Worm (Caenorhabditis elegans): ENCODE measurements around the gene srx-90.
A peak's percentile ranks its signal among the peaks of the same experiment; 100 is the strongest.

srx-90 gene

DNA sequence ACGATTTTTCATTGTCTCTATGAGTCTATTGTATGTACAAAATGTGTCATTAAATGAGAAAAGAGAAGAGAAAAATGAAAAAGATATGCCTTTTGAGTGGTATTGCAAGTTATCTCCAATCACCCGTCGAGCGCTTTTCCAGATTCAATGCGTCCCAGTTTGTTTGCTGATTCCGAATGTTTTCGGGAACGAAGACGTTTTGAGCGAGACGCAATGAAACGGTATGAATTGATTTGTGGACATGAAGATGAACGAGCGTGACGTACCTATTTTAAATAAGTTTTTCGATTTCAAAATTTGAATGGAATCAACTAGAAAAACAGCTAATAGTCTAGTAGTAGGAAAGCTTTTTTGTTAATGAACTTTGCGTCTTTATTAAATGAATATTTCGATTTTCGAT lies 35.9 kb downstream of the srx-90 start:
- TF ChIP-seq nhr-43 (tag; optimal IDR thresholded peaks at IDR 0.05; ENCODE audit: poor library complexity, severe bottlenecking) = peak; percentile 30
- peak; percentile 84 for TF ChIP-seq nhr-25 (tag; optimal IDR thresholded peaks at IDR 0.05)
- TF ChIP-seq egl-27 (tag; optimal IDR thresholded peaks at IDR 0.05) = no peak
- no peak for TF ChIP-seq lsy-12 (tag; optimal IDR thresholded peaks at IDR 0.05)
- no peak for TF ChIP-seq sea-2 (GFP tag; optimal IDR thresholded peaks at IDR 0.05)
- TF ChIP-seq elt-1 (tag; optimal IDR thresholded peaks at IDR 0.05) = no peak
- TF ChIP-seq lin-39 (tag; optimal IDR thresholded peaks at IDR 0.05) = no peak
- TF ChIP-seq nhr-23 (tag; optimal IDR thresholded peaks at IDR 0.05) = no peak
- peak; percentile 30 for TF ChIP-seq nfya-1 (tag; optimal IDR thresholded peaks at IDR 0.05; ENCODE audit: insufficient read depth)
- peak; percentile 87 for TF ChIP-seq ama-1 (optimal IDR thresholded peaks at IDR 0.05)
- TF ChIP-seq elt-3 (tag; optimal IDR thresholded peaks at IDR 0.05) = peak in 1 of 3 experiments; percentile 48

DNA sequence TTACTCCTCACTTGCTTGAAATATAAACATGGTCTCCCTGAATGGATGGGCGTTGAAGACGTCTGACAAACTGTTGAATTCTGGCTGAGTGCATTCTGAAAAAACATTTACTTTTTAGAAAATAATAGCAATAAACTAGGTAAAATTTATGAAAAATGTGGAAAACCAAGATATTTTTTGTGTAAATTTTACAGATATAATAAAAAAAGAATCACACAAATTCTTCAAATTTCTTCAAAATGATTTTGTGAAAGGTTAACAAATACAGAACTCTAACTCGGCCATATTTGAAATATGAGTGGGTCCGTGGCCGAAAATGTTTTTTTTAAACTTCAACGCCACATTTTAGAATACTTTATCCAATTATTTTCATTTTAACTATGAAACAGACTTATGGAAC lies 37.2 kb downstream of the srx-90 start, which contains the start of gene glb-15:
TSS of gene glb-15 (minus strand) at position 101 of the 400 bp plus-strand sequence.
- no peak for TF ChIP-seq nhr-43 (tag; optimal IDR thresholded peaks at IDR 0.05; ENCODE audit: poor library complexity, severe bottlenecking)

- TF ChIP-seq mml-1 (tag; optimal IDR thresholded peaks at IDR 0.05) (no peak), egl-27 (tag; optimal IDR thresholded peaks at IDR 0.05) (no peak), ceh-16 (tag; optimal IDR thresholded peaks at IDR 0.05) (no peak), nhr-43 (tag; optimal IDR thresholded peaks at IDR 0.05; ENCODE audit: poor library complexity, severe bottlenecking) (no peak), nfya-1 (tag; optimal IDR thresholded peaks at IDR 0.05; ENCODE audit: insufficient read depth) (no peak), elt-1 (tag; optimal IDR thresholded peaks at IDR 0.05) (peak; percentile 14), ZK546.5 (tag; optimal IDR thresholded peaks at IDR 0.05) (no peak), R02D3.7 (tag; optimal IDR thresholded peaks at IDR 0.05) (no peak), egl-5 (tag; optimal IDR thresholded peaks at IDR 0.05) (peak; percentile 65), skn-1 (tag; optimal IDR thresholded peaks at IDR 0.05) (no peak)
These were observed 39.2 kb downstream of the srx-90 start for ce11 chrV:11620081-11620480.

DNA sequence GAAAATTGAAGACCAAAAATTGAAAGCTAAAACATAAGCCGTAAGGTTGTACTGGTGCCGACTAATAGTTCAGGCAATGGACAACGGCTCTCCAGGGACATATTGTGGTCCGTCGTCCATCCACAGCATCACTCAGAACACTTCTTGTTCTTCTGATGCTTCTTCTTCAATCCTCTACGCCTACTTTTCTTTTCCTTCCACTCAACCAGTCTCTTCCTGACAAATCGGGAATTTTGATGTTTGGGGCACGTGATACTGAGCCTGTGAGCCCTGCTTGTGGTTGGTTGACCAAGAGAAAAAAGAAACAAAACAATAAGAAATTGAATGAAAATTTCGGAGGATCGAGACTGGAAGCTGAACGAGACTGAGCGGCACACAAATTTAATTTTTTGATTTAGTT lies 40.4 kb downstream of the srx-90 start:
- TF ChIP-seq ceh-82 (tag; optimal IDR thresholded peaks at IDR 0.05) (no peak), lin-39 (tag; optimal IDR thresholded peaks at IDR 0.05) (peak; percentile 25), nhr-77 (tag; optimal IDR thresholded peaks at IDR 0.05) (no peak)

DNA sequence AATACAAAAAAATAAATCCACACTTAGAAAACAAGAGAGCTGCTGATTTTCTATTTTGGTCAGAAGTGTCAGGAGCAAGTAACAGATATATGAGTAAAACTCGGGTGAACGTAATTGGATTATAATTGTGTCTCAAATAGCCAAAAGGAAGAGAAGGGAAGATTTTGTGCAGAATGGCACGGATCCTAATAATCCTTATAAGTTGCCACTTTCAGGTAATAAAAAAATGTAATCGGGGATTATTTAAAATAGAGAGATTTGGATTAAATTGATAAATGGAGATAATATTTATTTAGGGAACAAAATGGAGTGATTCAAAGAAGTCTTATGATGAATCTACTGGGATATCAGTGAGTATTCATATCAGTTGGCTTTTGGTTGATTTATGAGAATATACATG lies 44.0 kb downstream of the srx-90 start:
- TF ChIP-seq daf-12 (tag; optimal IDR thresholded peaks at IDR 0.05) = no peak

DNA sequence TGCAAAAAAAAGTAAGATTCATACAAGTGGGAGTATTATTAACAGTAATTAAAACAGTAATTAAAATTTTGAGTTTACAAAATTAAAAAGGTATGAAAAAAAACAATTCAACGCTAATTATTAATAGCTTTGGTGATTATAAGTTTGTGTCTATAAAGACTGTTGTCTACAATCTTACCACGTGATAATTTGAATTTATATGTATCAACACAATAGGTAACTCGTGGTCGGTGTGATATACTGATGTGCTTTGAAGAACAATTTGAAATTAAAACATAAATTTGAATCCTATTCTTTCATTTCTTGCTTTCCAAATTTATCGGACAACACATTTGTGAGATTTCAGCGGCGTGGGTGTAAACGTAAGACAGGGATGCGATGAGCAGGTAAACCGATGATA lies 46.9 kb downstream of the srx-90 start:
- TF ChIP-seq egl-5 (tag; optimal IDR thresholded peaks at IDR 0.05) = no peak
- no peak for TF ChIP-seq nhr-67 (tag; optimal IDR thresholded peaks at IDR 0.05)
- peak; percentile 25 for TF ChIP-seq elt-2 (tag; optimal IDR thresholded peaks at IDR 0.05)
- TF ChIP-seq R02D3.7 (tag; optimal IDR thresholded peaks at IDR 0.05) = no peak
- TF ChIP-seq aly-2 (tag; optimal IDR thresholded peaks at IDR 0.05) = no peak
- no peak for TF ChIP-seq nhr-237 (tag; optimal IDR thresholded peaks at IDR 0.05)
- peak; percentile 15 for TF ChIP-seq pha-4 (tag; optimal IDR thresholded peaks at IDR 0.05)
- no peak for TF ChIP-seq elt-1 (tag; optimal IDR thresholded peaks at IDR 0.05)
- TF ChIP-seq ztf-11 (tag; optimal IDR thresholded peaks at IDR 0.05) = no peak

DNA sequence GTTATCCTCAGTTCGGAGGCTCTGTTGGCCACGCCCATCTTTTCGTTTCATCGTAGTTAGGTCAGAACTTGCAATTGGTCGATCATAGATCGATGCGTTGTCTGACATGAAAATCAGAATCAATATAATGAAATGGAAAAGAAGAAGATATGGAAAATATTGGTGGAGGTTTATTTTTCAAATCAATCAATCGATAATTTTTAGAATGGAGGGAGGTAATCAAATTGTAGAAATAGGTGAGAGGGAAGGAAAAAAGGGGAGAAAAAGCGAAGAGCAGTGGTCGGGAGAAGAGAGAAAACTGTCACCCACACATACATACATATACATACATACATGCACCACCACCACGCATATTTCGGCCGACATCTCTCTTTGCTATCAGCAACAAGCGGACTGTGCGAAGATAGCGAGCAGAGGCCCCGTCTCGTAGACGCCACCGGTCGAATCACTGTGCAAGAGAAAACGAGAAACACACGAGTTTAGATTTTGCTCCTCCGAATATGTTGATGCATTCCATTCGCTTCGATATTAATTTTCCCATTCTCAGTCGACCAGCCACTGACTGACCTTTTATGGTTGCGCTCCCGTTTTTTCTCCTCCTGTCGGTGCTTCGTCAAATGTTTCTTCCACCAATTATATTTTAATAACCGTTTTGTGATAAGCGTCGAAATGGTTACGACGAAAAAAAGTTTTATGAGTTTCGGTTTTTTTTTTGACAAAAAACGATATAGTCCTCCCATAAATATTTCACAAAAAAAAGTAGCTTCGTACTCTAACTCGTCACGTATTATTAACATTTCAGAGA lies 48.5 kb downstream of the srx-90 start, which contains the start of gene F35B12.10:
TSS of gene F35B12.10 (minus strand) at position 51 of the 805 bp plus-strand sequence.
- TF ChIP-seq pqm-1 (tag; optimal IDR thresholded peaks at IDR 0.05) (peak; percentile 59), elt-2 (tag; optimal IDR thresholded peaks at IDR 0.05) (peak; percentile 92), aly-2 (tag; optimal IDR thresholded peaks at IDR 0.05) (no peak)

All from whole organism, L3 larva.